Worm (Caenorhabditis elegans): ENCODE measurements around the gene ZK822.1.

Gene ZK822.1

ce11 chrIV:11916907-11917306 is 5.0 kb downstream of the ZK822.1 start, which contains the start of gene ZK822.10:
Gene ZK822.10 (plus strand): TSS chrIV:11917137.
- TF ChIP-seq B0310.2 (tag; optimal IDR thresholded peaks at IDR 0.05) (no peak), tbx-11 (GFP tag; IDR thresholded peaks at IDR 0.05) (no peak), ceh-36 (tag; optimal IDR thresholded peaks at IDR 0.05) (no peak), hmbx-1 (tag; optimal IDR thresholded peaks at IDR 0.05) (no peak), tbx-37 (GFP tag; conservative IDR thresholded peaks at IDR 0.05) (no peak), sea-1 (GFP tag; conservative IDR thresholded peaks at IDR 0.05) (no peak)

- TF ChIP-seq scrt-1 (GFP tag; IDR thresholded peaks at IDR 0.05) (no peak), tbx-37 (GFP tag; conservative IDR thresholded peaks at IDR 0.05) (no peak), pes-1 (GFP tag; IDR thresholded peaks at IDR 0.05) (no peak), hmg-4 (GFP tag; optimal IDR thresholded peaks at IDR 0.05) (no peak), F13C5.2 (tag; optimal IDR thresholded peaks at IDR 0.05) (no peak)
Measured at ce11 chrIV:11915768-11916453, 6.0 kb downstream of the ZK822.1 start, which contains the start of gene ZK822.9. Gene ZK822.9 (plus strand): TSS chrIV:11915947.

ce11 chrIV:11914837-11915737 is 6.8 kb downstream of the ZK822.1 start, which contains the start of gene fat-6:
Gene fat-6 (minus strand): TSS chrIV:11915687.
- TF ChIP-seq hmbx-1 (tag; optimal IDR thresholded peaks at IDR 0.05), result no peak
- TF ChIP-seq hnd-1 (tag; optimal IDR thresholded peaks at IDR 0.05), result no peak
- TF ChIP-seq F13C5.2 (tag; optimal IDR thresholded peaks at IDR 0.05), result no peak
- no peak for TF ChIP-seq B0310.2 (tag; optimal IDR thresholded peaks at IDR 0.05)
- no peak for TF ChIP-seq ama-1 (optimal IDR thresholded peaks at IDR 0.05)
- no peak for TF ChIP-seq flt-1 (GFP tag; IDR thresholded peaks at IDR 0.05)
- no peak for TF ChIP-seq tbx-11 (GFP tag; IDR thresholded peaks at IDR 0.05)
- TF ChIP-seq sea-1 (GFP tag; conservative IDR thresholded peaks at IDR 0.05), result no peak
- no peak for TF ChIP-seq scrt-1 (GFP tag; IDR thresholded peaks at IDR 0.05)
- TF ChIP-seq tra-4 (tag; optimal IDR thresholded peaks at IDR 0.05), result no peak
- TF ChIP-seq ets-7 (tag; optimal IDR thresholded peaks at IDR 0.05), result no peak
- TF ChIP-seq ceh-36 (tag; optimal IDR thresholded peaks at IDR 0.05), result no peak
- no peak for TF ChIP-seq tbx-37 (GFP tag; conservative IDR thresholded peaks at IDR 0.05)
- TF ChIP-seq ceh-13 (GFP tag; optimal IDR thresholded peaks at IDR 0.05), result no peak
- TF ChIP-seq pes-1 (GFP tag; IDR thresholded peaks at IDR 0.05), result no peak
- TF ChIP-seq hmg-4 (GFP tag; optimal IDR thresholded peaks at IDR 0.05), result no peak

- TF ChIP-seq tbx-37 (GFP tag; conservative IDR thresholded peaks at IDR 0.05) (no peak), hnd-1 (tag; optimal IDR thresholded peaks at IDR 0.05) (no peak), B0310.2 (tag; optimal IDR thresholded peaks at IDR 0.05) (no peak), flt-1 (GFP tag; IDR thresholded peaks at IDR 0.05) (no peak), sea-1 (GFP tag; conservative IDR thresholded peaks at IDR 0.05) (no peak), tbx-11 (GFP tag; IDR thresholded peaks at IDR 0.05) (no peak), F13C5.2 (tag; optimal IDR thresholded peaks at IDR 0.05) (no peak), ets-7 (tag; optimal IDR thresholded peaks at IDR 0.05) (no peak), ceh-13 (GFP tag; optimal IDR thresholded peaks at IDR 0.05) (no peak), ceh-36 (tag; optimal IDR thresholded peaks at IDR 0.05) (no peak), hmbx-1 (tag; optimal IDR thresholded peaks at IDR 0.05) (no peak), pes-1 (GFP tag; IDR thresholded peaks at IDR 0.05) (no peak), aly-1 (tag; optimal IDR thresholded peaks at IDR 0.05) (no peak), ama-1 (optimal IDR thresholded peaks at IDR 0.05) (no peak), tra-4 (tag; optimal IDR thresholded peaks at IDR 0.05) (no peak), hmg-4 (GFP tag; optimal IDR thresholded peaks at IDR 0.05) (no peak), scrt-1 (GFP tag; IDR thresholded peaks at IDR 0.05) (no peak)
Measured at ce11 chrIV:11914260-11914836, 7.6 kb downstream of the ZK822.1 start.

ce11 chrIV:11913295-11913940 is 8.5 kb downstream of the ZK822.1 start:
- TF ChIP-seq ets-7 (tag; optimal IDR thresholded peaks at IDR 0.05) (no peak), B0310.2 (tag; optimal IDR thresholded peaks at IDR 0.05) (no peak), hmbx-1 (tag; optimal IDR thresholded peaks at IDR 0.05) (no peak), hmg-4 (GFP tag; optimal IDR thresholded peaks at IDR 0.05) (no peak), tbx-37 (GFP tag; conservative IDR thresholded peaks at IDR 0.05) (no peak)

- TF ChIP-seq hmg-4 (GFP tag; optimal IDR thresholded peaks at IDR 0.05) (no peak), pes-1 (GFP tag; IDR thresholded peaks at IDR 0.05) (no peak), aly-1 (tag; optimal IDR thresholded peaks at IDR 0.05) (no peak), tbx-37 (GFP tag; conservative IDR thresholded peaks at IDR 0.05) (no peak), tbx-11 (GFP tag; IDR thresholded peaks at IDR 0.05) (no peak), ama-1 (optimal IDR thresholded peaks at IDR 0.05) (no peak)
Measured at ce11 chrIV:11911723-11912122, 10.2 kb downstream of the ZK822.1 start, which contains the start of gene VZK822L.2. Gene VZK822L.2 (plus strand): TSS chrIV:11912023.

ce11 chrIV:11908733-11909132 is 13.2 kb downstream of the ZK822.1 start:
- TF ChIP-seq B0310.2 (tag; optimal IDR thresholded peaks at IDR 0.05), result no peak
- no peak for TF ChIP-seq ceh-36 (tag; optimal IDR thresholded peaks at IDR 0.05)
- TF ChIP-seq ceh-13 (GFP tag; optimal IDR thresholded peaks at IDR 0.05), result no peak

Measured in whole organism, early embryonic.